1 fruit fly cellular context compared by ENCODE assay signal in the genomic region with DNA sequence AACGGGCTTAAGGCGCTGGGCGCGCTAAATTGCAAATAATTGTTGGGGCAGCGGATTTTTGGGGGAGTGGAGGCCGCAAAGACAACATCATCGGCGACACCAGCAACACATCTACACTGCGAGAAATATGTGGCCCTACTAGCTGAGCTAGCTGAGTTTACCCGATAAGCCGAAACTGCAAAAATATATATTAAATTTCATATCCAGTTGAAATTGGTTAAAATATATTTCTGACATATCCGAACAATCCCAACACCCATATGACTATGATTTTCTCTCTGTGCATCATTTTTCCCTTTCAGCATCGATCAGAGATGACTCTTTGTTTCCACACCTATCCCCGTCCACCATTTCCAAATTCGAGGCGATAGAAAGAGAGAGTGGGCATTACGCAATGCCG.
TF ChIP-seq lines count a peak whose summit lies in the region.

No protein-coding gene starts in this region.

TF ChIP-seq in whole organism, embryonic, 481 proteins besides CTCF, POLR2A, EP300 and RAD21 (continued from another document and continues in another):
- TF ChIP-seq ken (GFP tag; IDR thresholded peaks at IDR 0.05; lab: Robert Waterston, UW): peak; percentile 41; the same call in 1 of the 3 replicates
- TF ChIP-seq NFAT (GFP tag; IDR thresholded peaks at IDR 0.05; lab: Robert Waterston, UW): 0 out of 2 replicates have a peak, but pooled peaks have one; percentile 31
- peak; percentile 36 for TF ChIP-seq run (tag; optimal IDR thresholded peaks at IDR 0.05; lab: Kevin White, UChicago)
- no peak for TF ChIP-seq CG42726 (GFP tag; IDR thresholded peaks at IDR 0.05; lab: Robert Waterston, UW; ENCODE audit: partially characterized antibody)
- no peak for TF ChIP-seq Stat92E (GFP tag; optimal IDR thresholded peaks at IDR 0.05; lab: Kevin White, UChicago)
- peak; percentile 38 for TF ChIP-seq CG33213 (GFP tag; optimal IDR thresholded peaks at IDR 0.05; lab: Kevin White, UChicago)
- no peak for TF ChIP-seq prd (optimal IDR thresholded peaks at IDR 0.05; lab: Kevin White, UChicago)
- peak; percentile 88 for TF ChIP-seq prd (GFP tag; IDR thresholded peaks at IDR 0.05; lab: Robert Waterston, UW)
- peak; percentile 92 for TF ChIP-seq ci (GFP tag; IDR thresholded peaks at IDR 0.05; lab: Robert Waterston, UW)
- peak; percentile 66 for TF ChIP-seq pnt (GFP tag; optimal IDR thresholded peaks at IDR 0.05; lab: Kevin White, UChicago)
- TF ChIP-seq Asciz (GFP tag; optimal IDR thresholded peaks at IDR 0.05; lab: Kevin White, UChicago): peak; percentile 76
- TF ChIP-seq dysf (GFP tag; IDR thresholded peaks at IDR 0.05; lab: Robert Waterston, UW): peak; percentile 88
- peak; percentile 49 for TF ChIP-seq CG9932 (GFP tag; IDR thresholded peaks at IDR 0.05; lab: Robert Waterston, UW)
- no peak for TF ChIP-seq CG16813 (GFP tag; IDR thresholded peaks at IDR 0.05; lab: Robert Waterston, UW; ENCODE audit: partially characterized antibody)
- peak; percentile 10 for TF ChIP-seq Nf-YB (GFP tag; optimal IDR thresholded peaks at IDR 0.05; lab: Kevin White, UChicago)
- TF ChIP-seq Kr (GFP tag; optimal IDR thresholded peaks at IDR 0.05; lab: Kevin White, UChicago): no peak
- peak; percentile 66 for TF ChIP-seq Meics (GFP tag; optimal IDR thresholded peaks at IDR 0.05; lab: Kevin White, UChicago)
- TF ChIP-seq CG5245 (GFP tag; optimal IDR thresholded peaks at IDR 0.05; lab: Kevin White, UChicago): peak; percentile 63
- TF ChIP-seq dimm (GFP tag; IDR thresholded peaks at IDR 0.05; lab: Robert Waterston, UW): peak; percentile 47; the same call in 1 of the 2 replicates
- peak; percentile 68 for TF ChIP-seq CG31224 (GFP tag; IDR thresholded peaks at IDR 0.05; lab: Robert Waterston, UW)
- TF ChIP-seq dati (GFP tag; IDR thresholded peaks at IDR 0.05; lab: Robert Waterston, UW): no peak
- peak; percentile 52; the same call in 1 of the 2 replicates for TF ChIP-seq CG3847 (GFP tag; IDR thresholded peaks at IDR 0.05; lab: Robert Waterston, UW)
- peak; percentile 2 for TF ChIP-seq CG30020 (tag; optimal IDR thresholded peaks at IDR 0.05; lab: Kevin White, UChicago)
- peak; percentile 4 for TF ChIP-seq Bteb2 (GFP tag; optimal IDR thresholded peaks at IDR 0.05; lab: Kevin White, UChicago)
- TF ChIP-seq CG11696 (GFP tag; IDR thresholded peaks at IDR 0.05; lab: Robert Waterston, UW): peak; percentile 58
- peak; percentile 79 for TF ChIP-seq unpg (GFP tag; optimal IDR thresholded peaks at IDR 0.05; lab: Kevin White, UChicago)
- peak; percentile 70 for TF ChIP-seq Nf-YA (GFP tag; IDR thresholded peaks at IDR 0.05; lab: Robert Waterston, UW)
- peak; percentile 41 for TF ChIP-seq CG12942 (GFP tag; optimal IDR thresholded peaks at IDR 0.05; lab: Kevin White, UChicago)
- peak; percentile 67 for TF ChIP-seq stc (GFP tag; IDR thresholded peaks at IDR 0.05; lab: Robert Waterston, UW)
- peak; percentile 4 for TF ChIP-seq tx (GFP tag; optimal IDR thresholded peaks at IDR 0.05; lab: Kevin White, UChicago)
- peak; percentile 18 for TF ChIP-seq CG13123 (GFP tag; optimal IDR thresholded peaks at IDR 0.05; lab: Kevin White, UChicago)
- TF ChIP-seq nau (GFP tag; optimal IDR thresholded peaks at IDR 0.05; lab: Kevin White, UChicago): peak; percentile 60
- peak; percentile 16 for TF ChIP-seq CG10462 (GFP tag; optimal IDR thresholded peaks at IDR 0.05; lab: Kevin White, UChicago)
- no peak for TF ChIP-seq Trl (optimal IDR thresholded peaks at IDR 0.05; lab: Kevin White, UChicago)
- TF ChIP-seq Trl (GFP tag; optimal IDR thresholded peaks at IDR 0.05; lab: Kevin White, UChicago): peak; percentile 33
- no peak for TF ChIP-seq kay (GFP tag; optimal IDR thresholded peaks at IDR 0.05; lab: Kevin White, UChicago)
- TF ChIP-seq Bgb (GFP tag; IDR thresholded peaks at IDR 0.05; lab: Robert Waterston, UW; ENCODE audit: partially characterized antibody): no peak
- TF ChIP-seq ase (GFP tag; IDR thresholded peaks at IDR 0.05; lab: Robert Waterston, UW): peak; percentile 86
- TF ChIP-seq CG14860 (GFP tag; IDR thresholded peaks at IDR 0.05; lab: Robert Waterston, UW; ENCODE audit: partially characterized antibody): no peak
- no peak for TF ChIP-seq Doc3 (GFP tag; IDR thresholded peaks at IDR 0.05; lab: Robert Waterston, UW; ENCODE audit: partially characterized antibody)
- peak; percentile 76 for TF ChIP-seq CG13424 (tag; optimal IDR thresholded peaks at IDR 0.05; lab: Kevin White, UChicago)
- peak; percentile 81 for TF ChIP-seq CG3726 (GFP tag; IDR thresholded peaks at IDR 0.05; lab: Robert Waterston, UW)
- TF ChIP-seq pb (GFP tag; optimal IDR thresholded peaks at IDR 0.05; lab: Kevin White, UChicago): no peak
- TF ChIP-seq CG7928 (GFP tag; optimal IDR thresholded peaks at IDR 0.05; lab: Kevin White, UChicago): no peak
- peak; percentile 31 for TF ChIP-seq sug (tag; optimal IDR thresholded peaks at IDR 0.05; lab: Kevin White, UChicago)
- TF ChIP-seq CG6689 (GFP tag; IDR thresholded peaks at IDR 0.05; lab: Robert Waterston, UW): peak; percentile 80
- no peak for TF ChIP-seq sna (GFP tag; IDR thresholded peaks at IDR 0.05; lab: Robert Waterston, UW; ENCODE audit: partially characterized antibody)
- no peak for TF ChIP-seq cg (GFP tag; optimal IDR thresholded peaks at IDR 0.05; lab: Kevin White, UChicago)
- TF ChIP-seq Lim3 (GFP tag; IDR thresholded peaks at IDR 0.05; lab: Robert Waterston, UW): no peak
- no peak for TF ChIP-seq Poxn (GFP tag; IDR thresholded peaks at IDR 0.05; lab: Robert Waterston, UW)
- TF ChIP-seq aop (GFP tag; IDR thresholded peaks at IDR 0.05; lab: Robert Waterston, UW): peak; percentile 66; the same call in 1 of the 2 replicates
- TF ChIP-seq CG11093 (GFP tag; IDR thresholded peaks at IDR 0.05; lab: Robert Waterston, UW): peak; percentile 48; the same call in 1 of the 3 replicates
- peak; percentile 67 for TF ChIP-seq ro (GFP tag; IDR thresholded peaks at IDR 0.05; lab: Robert Waterston, UW)
- peak; percentile 67 for TF ChIP-seq B-H1 (GFP tag; IDR thresholded peaks at IDR 0.05; lab: Robert Waterston, UW)
- peak; percentile 77 for TF ChIP-seq CG4820 (GFP tag; optimal IDR thresholded peaks at IDR 0.05; lab: Kevin White, UChicago)
- TF ChIP-seq CG16863 (GFP tag; optimal IDR thresholded peaks at IDR 0.05; lab: Kevin White, UChicago): peak; percentile 22
- TF ChIP-seq ATbp (GFP tag; optimal IDR thresholded peaks at IDR 0.05; lab: Kevin White, UChicago): peak; percentile 85
- TF ChIP-seq CG6654 (GFP tag; optimal IDR thresholded peaks at IDR 0.05; lab: Kevin White, UChicago): peak; percentile 20
- TF ChIP-seq B-H2 (GFP tag; optimal IDR thresholded peaks at IDR 0.05; lab: Kevin White, UChicago): no peak
- TF ChIP-seq CG6813 (GFP tag; optimal IDR thresholded peaks at IDR 0.05; lab: Kevin White, UChicago): peak; percentile 61
- TF ChIP-seq usp (GFP tag; optimal IDR thresholded peaks at IDR 0.05; lab: Kevin White, UChicago): no peak
- TF ChIP-seq gfzf (GFP tag; optimal IDR thresholded peaks at IDR 0.05; lab: Kevin White, UChicago): no peak
- peak; percentile 64; the same call in 2 of the 3 replicates for TF ChIP-seq CG7357 (GFP tag; IDR thresholded peaks at IDR 0.05; lab: Robert Waterston, UW)
- TF ChIP-seq lmd (GFP tag; IDR thresholded peaks at IDR 0.05; lab: Robert Waterston, UW): peak; percentile 85
- TF ChIP-seq Ada2b (GFP tag; IDR thresholded peaks at IDR 0.05; lab: Robert Waterston, UW): peak; percentile 87
- TF ChIP-seq zf30C (GFP tag; optimal IDR thresholded peaks at IDR 0.05; lab: Kevin White, UChicago): no peak
- TF ChIP-seq scrt (GFP tag; optimal IDR thresholded peaks at IDR 0.05; lab: Kevin White, UChicago): peak; percentile 47
- TF ChIP-seq fru (optimal IDR thresholded peaks at IDR 0.05; lab: Kevin White, UChicago): no peak
- TF ChIP-seq dmrt99B (tag; optimal IDR thresholded peaks at IDR 0.05; lab: Kevin White, UChicago): peak; percentile 84
- TF ChIP-seq br (optimal IDR thresholded peaks at IDR 0.05; lab: Kevin White, UChicago): no peak
- peak; percentile 84 for TF ChIP-seq Mrtf (GFP tag; IDR thresholded peaks at IDR 0.05; lab: Robert Waterston, UW)
- TF ChIP-seq Atf6 (GFP tag; IDR thresholded peaks at IDR 0.05; lab: Robert Waterston, UW): peak; percentile 78
- peak; percentile 34 for TF ChIP-seq CG31365 (tag; optimal IDR thresholded peaks at IDR 0.05; lab: Kevin White, UChicago)
- TF ChIP-seq CG2120 (GFP tag; optimal IDR thresholded peaks at IDR 0.05; lab: Kevin White, UChicago): peak; percentile 62
- TF ChIP-seq ato (GFP tag; IDR thresholded peaks at IDR 0.05; lab: Robert Waterston, UW; ENCODE audit: partially characterized antibody): no peak
- peak; percentile 75 for TF ChIP-seq Ssrp (tag; optimal IDR thresholded peaks at IDR 0.05; lab: Kevin White, UChicago)
- peak; percentile 55; the same call in 1 of the 2 replicates for TF ChIP-seq CG17612 (GFP tag; IDR thresholded peaks at IDR 0.05; lab: Robert Waterston, UW)
- peak; percentile 43; the same call in 1 of the 2 replicates for TF ChIP-seq E2f2 (GFP tag; IDR thresholded peaks at IDR 0.05; lab: Robert Waterston, UW)
- TF ChIP-seq Bdp1 (GFP tag; optimal IDR thresholded peaks at IDR 0.05; lab: Kevin White, UChicago): peak; percentile 43
- peak; percentile 73 for TF ChIP-seq H2.0 (GFP tag; IDR thresholded peaks at IDR 0.05; lab: Robert Waterston, UW)
- TF ChIP-seq wek (GFP tag; optimal IDR thresholded peaks at IDR 0.05; lab: Kevin White, UChicago): peak; percentile 28
- peak; percentile 87 for TF ChIP-seq Blimp-1 (GFP tag; optimal IDR thresholded peaks at IDR 0.05; lab: Kevin White, UChicago)
- peak; percentile 3 for TF ChIP-seq her (GFP tag; optimal IDR thresholded peaks at IDR 0.05; lab: Kevin White, UChicago)
- peak; percentile 50 for TF ChIP-seq HLH54F (GFP tag; optimal IDR thresholded peaks at IDR 0.05; lab: Kevin White, UChicago)
- no peak for TF ChIP-seq disco-r (GFP tag; optimal IDR thresholded peaks at IDR 0.05; lab: Kevin White, UChicago)
- TF ChIP-seq ac (GFP tag; optimal IDR thresholded peaks at IDR 0.05; lab: Kevin White, UChicago): no peak
- no peak for TF ChIP-seq HmgD (GFP tag; optimal IDR thresholded peaks at IDR 0.05; lab: Kevin White, UChicago)
- TF ChIP-seq lbe (GFP tag; optimal IDR thresholded peaks at IDR 0.05; lab: Kevin White, UChicago): no peak
- TF ChIP-seq CG4617 (GFP tag; optimal IDR thresholded peaks at IDR 0.05; lab: Kevin White, UChicago; ENCODE audit: borderline replicate concordance): peak; percentile 34
- peak; percentile 77 for TF ChIP-seq CG6272 (GFP tag; IDR thresholded peaks at IDR 0.05; lab: Robert Waterston, UW)
- no peak for TF ChIP-seq CG33557 (GFP tag; optimal IDR thresholded peaks at IDR 0.05; lab: Kevin White, UChicago)
- TF ChIP-seq Ets97D (GFP tag; optimal IDR thresholded peaks at IDR 0.05; lab: Kevin White, UChicago): peak; percentile 19
- TF ChIP-seq BtbVII (GFP tag; optimal IDR thresholded peaks at IDR 0.05; lab: Kevin White, UChicago): peak; percentile 44
- peak; percentile 85 for TF ChIP-seq sob (GFP tag; IDR thresholded peaks at IDR 0.05; lab: Robert Waterston, UW)
- peak; percentile 76 for TF ChIP-seq chm (GFP tag; IDR thresholded peaks at IDR 0.05; lab: Robert Waterston, UW)
- peak; percentile 43 for TF ChIP-seq zen (tag; optimal IDR thresholded peaks at IDR 0.05; lab: Kevin White, UChicago)
- TF ChIP-seq da (GFP tag; optimal IDR thresholded peaks at IDR 0.05; lab: Kevin White, UChicago): no peak
- TF ChIP-seq pho (GFP tag; optimal IDR thresholded peaks at IDR 0.05; lab: Kevin White, UChicago): no peak
- no peak for TF ChIP-seq nerfin-2 (GFP tag; IDR thresholded peaks at IDR 0.05; lab: Robert Waterston, UW; ENCODE audit: partially characterized antibody)
- TF ChIP-seq HmgZ (tag; optimal IDR thresholded peaks at IDR 0.05; lab: Kevin White, UChicago): peak; percentile 40
- TF ChIP-seq Rx (GFP tag; IDR thresholded peaks at IDR 0.05; lab: Robert Waterston, UW): peak; percentile 73
- no peak for TF ChIP-seq CG15073 (GFP tag; optimal IDR thresholded peaks at IDR 0.05; lab: Kevin White, UChicago)
- peak; percentile 33 for TF ChIP-seq CG17802 (tag; optimal IDR thresholded peaks at IDR 0.05; lab: Kevin White, UChicago)
- TF ChIP-seq CG14441 (GFP tag; IDR thresholded peaks at IDR 0.05; lab: Robert Waterston, UW): peak; percentile 89
- TF ChIP-seq sens (GFP tag; lab: Kevin White, UChicago): peak; percentile 89
- peak; percentile 65 for TF ChIP-seq Taf1 (GFP tag; IDR thresholded peaks at IDR 0.05; lab: Robert Waterston, UW)
- TF ChIP-seq ttk (GFP tag; IDR thresholded peaks at IDR 0.05; lab: Robert Waterston, UW): peak; percentile 80
- peak; percentile 45; the same call in 1 of the 2 replicates for TF ChIP-seq MBD-R2 (GFP tag; IDR thresholded peaks at IDR 0.05; lab: Robert Waterston, UW)
- TF ChIP-seq CG17361 (GFP tag; IDR thresholded peaks at IDR 0.05; lab: Robert Waterston, UW): peak; percentile 77; the same call in 2 of the 3 replicates
- peak; percentile 60 to 71 for TF ChIP-seq dpn (GFP tag; optimal IDR thresholded peaks at IDR 0.05; lab: Kevin White, UChicago)
- peak; percentile 35 for TF ChIP-seq CG18764 (GFP tag; optimal IDR thresholded peaks at IDR 0.05; lab: Kevin White, UChicago)
- TF ChIP-seq CG13624 (GFP tag; optimal IDR thresholded peaks at IDR 0.05; lab: Kevin White, UChicago): peak; percentile 32
- TF ChIP-seq az2 (GFP tag; optimal IDR thresholded peaks at IDR 0.05; lab: Kevin White, UChicago): peak; percentile 77
- TF ChIP-seq vfl (GFP tag; optimal IDR thresholded peaks at IDR 0.05; lab: Kevin White, UChicago): no peak
- TF ChIP-seq CG2199 (GFP tag; IDR thresholded peaks at IDR 0.05; lab: Robert Waterston, UW): no peak
- peak; percentile 17 for TF ChIP-seq CG18011 (GFP tag; optimal IDR thresholded peaks at IDR 0.05; lab: Kevin White, UChicago)
- TF ChIP-seq NfI (GFP tag; optimal IDR thresholded peaks at IDR 0.05; lab: Kevin White, UChicago): peak; percentile 73
- peak; percentile 38; the same call in 1 of the 2 replicates for TF ChIP-seq Doc2 (GFP tag; IDR thresholded peaks at IDR 0.05; lab: Robert Waterston, UW)
- TF ChIP-seq Sox102F (GFP tag; optimal IDR thresholded peaks at IDR 0.05; lab: Kevin White, UChicago): peak; percentile 83
- TF ChIP-seq insv (GFP tag; optimal IDR thresholded peaks at IDR 0.05; lab: Kevin White, UChicago): no peak
- TF ChIP-seq Aef1 (GFP tag; IDR thresholded peaks at IDR 0.05; lab: Robert Waterston, UW): peak; percentile 79
- peak; percentile 66 for TF ChIP-seq CG12071 (GFP tag; optimal IDR thresholded peaks at IDR 0.05; lab: Kevin White, UChicago)
- TF ChIP-seq CG11504 (tag; optimal IDR thresholded peaks at IDR 0.05; lab: Kevin White, UChicago): peak; percentile 86
- peak; percentile 71 for TF ChIP-seq Sox100B (GFP tag; optimal IDR thresholded peaks at IDR 0.05; lab: Kevin White, UChicago)
- no peak for TF ChIP-seq cas (GFP tag; IDR thresholded peaks at IDR 0.05; lab: Robert Waterston, UW)
- TF ChIP-seq CG7372 (GFP tag; IDR thresholded peaks at IDR 0.05; lab: Robert Waterston, UW): peak; percentile 78
